Worm (Caenorhabditis elegans) whole organism, early embryonic: Measurements from ENCODE around the gene atad-3.

ENCODE experiments used
- B0310.2 ChIP-seq: sonication (generic microtip); optimal IDR thresholded peaks from 2 replicates; lab custom pipeline; 2016; ENCODE audit warnings: mild to moderate bottlenecking, missing genetic modification characterization, missing compliant biosample characterization
- F13C5.2 ChIP-seq: sonication (generic microtip); optimal IDR thresholded peaks from 2 replicates; lab custom pipeline; 2017; ENCODE audit warnings: mild to moderate bottlenecking, missing genetic modification characterization, inconsistent platforms, missing compliant biosample characterization
- aly-1 ChIP-seq: sonication (generic microtip); optimal IDR thresholded peaks from 2 replicates; lab custom pipeline; 2016; ENCODE audit warnings: missing genetic modification characterization, missing compliant biosample characterization
- ama-1 ChIP-seq: fragments of 150-350 bp; optimal IDR thresholded peaks from 2 replicates; lab custom pipeline; 2014
- ceh-13 ChIP-seq: fragments of 200-800 bp; sonication (Bioruptor generic); optimal IDR thresholded peaks from 2 replicates; lab custom pipeline; 2018; ENCODE audit warnings: mild to moderate bottlenecking, missing genetic modification characterization, missing compliant biosample characterization
- ceh-36 ChIP-seq: sonication (generic microtip); optimal IDR thresholded peaks from 2 replicates; lab custom pipeline; 2016; ENCODE audit warnings: missing genetic modification characterization, inconsistent platforms, missing compliant biosample characterization
- ets-7 ChIP-seq: sonication (generic microtip); optimal IDR thresholded peaks from 2 replicates; lab custom pipeline; 2016; ENCODE audit warnings: missing genotype, missing genetic modification characterization, missing compliant biosample characterization
- flt-1 ChIP-seq: fragments of 200-800 bp; sonication (Bioruptor generic); IDR thresholded peaks from 2 replicates; pipeline ENCODE4 v1.3.6; 2022; ENCODE audit warnings: missing genetic modification characterization, missing compliant biosample characterization
- hmbx-1 ChIP-seq: sonication (generic microtip); optimal IDR thresholded peaks from 2 replicates; lab custom pipeline; 2016; ENCODE audit warnings: mild to moderate bottlenecking, missing genetic modification characterization, missing compliant biosample characterization
- hmg-4 ChIP-seq: fragments of 200-800 bp; sonication (Bioruptor generic); optimal IDR thresholded peaks from 2 replicates; lab custom pipeline; 2018; ENCODE audit warnings: mild to moderate bottlenecking, missing genetic modification characterization, missing compliant biosample characterization
- hnd-1 ChIP-seq: sonication (generic microtip); optimal IDR thresholded peaks from 2 replicates; lab custom pipeline; 2016; ENCODE audit warnings: missing genetic modification characterization, missing compliant biosample characterization
- pes-1 ChIP-seq: fragments of 200-800 bp; sonication (Bioruptor generic); IDR thresholded peaks from 2 replicates; pipeline ENCODE4 v1.3.6; 2022; ENCODE audit warnings: missing genetic modification reagents, missing genetic modification characterization, missing compliant biosample characterization
- scrt-1 ChIP-seq: fragments of 200-800 bp; sonication (Bioruptor generic); IDR thresholded peaks from 2 replicates; pipeline ENCODE4 v1.3.6; 2022; ENCODE audit warnings: missing genetic modification characterization, missing compliant biosample characterization
- sea-1 ChIP-seq: fragments of 200-800 bp; sonication (Bioruptor generic); conservative IDR thresholded peaks from 2 replicates; pipeline ENCODE4 v1.3.6; 2022; ENCODE audit warnings: missing genetic modification characterization, missing compliant biosample characterization
- tbx-11 ChIP-seq: fragments of 200-800 bp; sonication (Bioruptor generic); IDR thresholded peaks from 2 replicates; pipeline ENCODE4 v1.3.6; 2022; ENCODE audit warnings: missing genetic modification characterization, missing compliant biosample characterization
- tbx-37 ChIP-seq: fragments of 200-800 bp; sonication (Bioruptor generic); conservative IDR thresholded peaks from 2 replicates; pipeline ENCODE4 v1.3.6; 2022; ENCODE audit warnings: missing genetic modification reagents, missing genetic modification characterization, missing compliant biosample characterization
- tra-4 ChIP-seq: sonication (generic microtip); optimal IDR thresholded peaks from 2 replicates; lab custom pipeline; 2017; ENCODE audit warnings: missing genetic modification characterization, missing compliant biosample characterization

atad-3 gene

ce11 chrII:10239595-10239994 lies 9.2 kb upstream of the atad-3 start, which contains the start of gene mec-15:
TSS of gene mec-15 (minus strand) at chrII:10239695.
- TF ChIP-seq B0310.2 (tag; lab: Kevin White, UChicago) (no peak), hmg-4 (GFP tag; lab: Kevin White, UChicago) (no peak), scrt-1 (GFP tag; lab: Robert Waterston, UW) (no peak), ceh-13 (GFP tag; lab: Kevin White, UChicago) (no peak), ceh-36 (tag; lab: Kevin White, UChicago) (no peak), tbx-37 (GFP tag; lab: Robert Waterston, UW) (no peak), sea-1 (GFP tag; lab: Robert Waterston, UW) (no peak), hnd-1 (no peak), F13C5.2 (no peak), hmbx-1 (tag; lab: Kevin White, UChicago) (no peak), flt-1 (GFP tag; lab: Robert Waterston, UW) (no peak), ama-1 (lab: Kevin White, UChicago) (no peak), pes-1 (no peak), ets-7 (tag; lab: Kevin White, UChicago) (no peak), aly-1 (tag; lab: Kevin White, UChicago) (no peak)

ce11 chrII:10242294-10242693 lies 6.5 kb upstream of the atad-3 start, which contains the start of gene mrps-14:
TSS of gene mrps-14 (minus strand) at chrII:10242490.
- TF ChIP-seq F13C5.2 (no peak), tbx-37 (GFP tag; lab: Robert Waterston, UW) (no peak), tra-4 (tag; lab: Kevin White, UChicago) (no peak), scrt-1 (GFP tag; lab: Robert Waterston, UW) (no peak), hmbx-1 (tag; lab: Kevin White, UChicago) (no peak), B0310.2 (tag; lab: Kevin White, UChicago) (no peak), sea-1 (GFP tag; lab: Robert Waterston, UW) (no peak), flt-1 (GFP tag; lab: Robert Waterston, UW) (no peak), ceh-13 (GFP tag; lab: Kevin White, UChicago) (no peak), hnd-1 (no peak), ceh-36 (tag; lab: Kevin White, UChicago) (no peak), ets-7 (tag; lab: Kevin White, UChicago) (no peak), tbx-11 (GFP tag; lab: Robert Waterston, UW) (no peak), pes-1 (no peak), ama-1 (lab: Kevin White, UChicago) (no peak), aly-1 (tag; lab: Kevin White, UChicago) (no peak), hmg-4 (GFP tag; lab: Kevin White, UChicago) (no peak)

ce11 chrII:10245612-10246011 lies 3.2 kb upstream of the atad-3 start:
- no peak for TF ChIP-seq tra-4 (tag; lab: Kevin White, UChicago)
- TF ChIP-seq aly-1 (tag; lab: Kevin White, UChicago) = no peak
- TF ChIP-seq hmg-4 (GFP tag; lab: Kevin White, UChicago) = no peak
- TF ChIP-seq tbx-11 (GFP tag; lab: Robert Waterston, UW) = no peak
- no peak for TF ChIP-seq B0310.2 (tag; lab: Kevin White, UChicago)

- TF ChIP-seq flt-1 (GFP tag; lab: Robert Waterston, UW) = no peak
- no peak for TF ChIP-seq ceh-13 (GFP tag; lab: Kevin White, UChicago)
- TF ChIP-seq ets-7 (tag; lab: Kevin White, UChicago) = no peak
Observed at ce11 chrII:10247154-10247553, 1.6 kb upstream of the atad-3 start.

DNA sequence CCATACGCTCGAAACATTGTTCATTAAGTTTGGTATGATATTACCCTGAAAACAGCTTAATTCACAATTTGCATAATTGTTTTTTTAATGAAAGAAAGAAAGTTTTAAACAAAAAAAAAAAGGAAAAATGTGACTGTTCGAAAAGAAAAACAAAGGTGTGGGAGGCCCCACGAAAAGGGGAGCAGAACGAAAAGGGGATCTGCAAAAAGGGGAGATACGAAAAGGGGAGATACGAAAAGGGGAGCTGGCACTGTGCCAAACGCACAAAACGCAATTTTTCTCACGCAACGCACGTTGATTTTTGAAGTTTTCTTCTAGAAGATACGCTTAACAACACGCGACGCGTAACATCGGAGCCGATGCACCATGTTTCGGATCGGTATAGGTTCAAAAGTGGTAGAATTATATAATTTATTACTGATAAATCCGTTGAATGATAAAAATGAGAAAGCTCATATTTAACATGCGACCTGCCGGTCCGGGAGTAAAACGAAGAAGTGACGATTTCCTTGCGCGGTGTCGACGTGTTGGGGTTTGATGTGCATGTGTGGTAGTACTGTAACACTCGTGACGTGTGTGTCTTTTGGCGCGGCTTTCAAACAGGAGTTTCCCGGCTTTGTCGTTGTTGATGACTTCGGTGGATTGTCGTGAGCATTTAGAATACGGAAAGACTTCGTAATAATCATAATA lies 1.1 kb upstream of the atad-3 start, which contains the start of gene nrde-2:
Gene nrde-2, minus strand, starts transcription at position 45 of the 690 bp plus-strand sequence.
- peak; percentile 56; the same call in 1 of the 2 replicates for TF ChIP-seq tbx-11 (GFP tag; lab: Robert Waterston, UW)
- peak; percentile 54; the same call in 1 of the 2 replicates for TF ChIP-seq tbx-37 (GFP tag; lab: Robert Waterston, UW)
- TF ChIP-seq pes-1 = peak; percentile 66; the same call in 1 of the 2 replicates

ce11 chrII:10250966-10251365 lies 2.2 kb downstream of the atad-3 start, which contains the start of gene F54B3.1:
TSS of gene F54B3.1 (plus strand) at chrII:10251266.
- TF ChIP-seq hnd-1 = no peak
- TF ChIP-seq ceh-36 (tag; lab: Kevin White, UChicago) = no peak
- TF ChIP-seq pes-1 = no peak
- no peak for TF ChIP-seq F13C5.2
- TF ChIP-seq hmg-4 (GFP tag; lab: Kevin White, UChicago) = no peak
- TF ChIP-seq tbx-37 (GFP tag; lab: Robert Waterston, UW) = no peak

- TF ChIP-seq scrt-1 (GFP tag; lab: Robert Waterston, UW) (no peak), pes-1 (no peak), tbx-11 (GFP tag; lab: Robert Waterston, UW) (no peak), F13C5.2 (no peak), ets-7 (tag; lab: Kevin White, UChicago) (no peak), ama-1 (lab: Kevin White, UChicago) (no peak), aly-1 (tag; lab: Kevin White, UChicago) (no peak), hmg-4 (GFP tag; lab: Kevin White, UChicago) (no peak), hmbx-1 (tag; lab: Kevin White, UChicago) (no peak)
Observed at ce11 chrII:10252048-10252447, 3.3 kb downstream of the atad-3 start.

DNA sequence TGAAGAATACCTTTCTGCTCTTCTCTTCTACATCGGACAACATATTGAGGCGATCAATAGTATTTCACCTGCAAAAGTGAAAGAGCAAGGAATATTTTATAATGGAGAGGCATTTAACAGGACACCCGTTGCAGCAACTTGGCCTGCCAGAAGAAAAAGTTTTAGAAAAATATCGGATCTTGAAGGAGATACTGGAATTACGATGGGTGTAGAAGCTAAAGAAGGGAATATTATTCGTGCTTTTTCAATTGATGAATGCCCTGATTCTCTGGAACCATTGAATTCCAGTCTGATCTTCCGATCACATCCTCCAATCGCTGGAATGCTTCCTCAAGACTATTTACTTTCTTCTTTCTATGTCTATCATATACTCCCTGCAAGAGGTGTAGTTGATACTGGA lies 12.5 kb downstream of the atad-3 start:
- TF ChIP-seq hmbx-1 (tag; lab: Kevin White, UChicago) = no peak
- TF ChIP-seq tbx-37 (GFP tag; lab: Robert Waterston, UW) = no peak
- TF ChIP-seq tra-4 (tag; lab: Kevin White, UChicago) = no peak
- TF ChIP-seq scrt-1 (GFP tag; lab: Robert Waterston, UW) = no peak
- no peak for TF ChIP-seq flt-1 (GFP tag; lab: Robert Waterston, UW)
- TF ChIP-seq hmg-4 (GFP tag; lab: Kevin White, UChicago) = no peak
- no peak for TF ChIP-seq aly-1 (tag; lab: Kevin White, UChicago)
